Worm (Caenorhabditis elegans): Measurements from ENCODE around the gene lys-2.

Gene lys-2

ce11 chrV:10248255-10248979, 32.9 kb downstream of the lys-2 start, which contains the start of gene akt-1:
Gene akt-1 (plus strand): TSS chrV:10248905.
- no peak for TF ChIP-seq hlh-6 (tag; optimal IDR thresholded peaks at IDR 0.05)

- TF ChIP-seq ahr-1 (tag; optimal IDR thresholded peaks at IDR 0.05) (no peak), unc-55 (GFP tag; optimal IDR thresholded peaks at IDR 0.05) (no peak), dmd-4 (tag; optimal IDR thresholded peaks at IDR 0.05; ENCODE audit: borderline replicate concordance) (no peak), nhr-11 (tag; optimal IDR thresholded peaks at IDR 0.05) (no peak), C08G9.2 (tag; optimal IDR thresholded peaks at IDR 0.05) (no peak), che-1 (tag; optimal IDR thresholded peaks at IDR 0.05) (no peak), ceh-9 (tag; optimal IDR thresholded peaks at IDR 0.05) (no peak), hlh-13 (GFP tag; optimal IDR thresholded peaks at IDR 0.05) (no peak), ceh-31 (tag; optimal IDR thresholded peaks at IDR 0.05) (no peak), tbx-7 (tag; optimal IDR thresholded peaks at IDR 0.05) (no peak), F13H6.1 (tag; optimal IDR thresholded peaks at IDR 0.05) (no peak), pat-9 (tag; optimal IDR thresholded peaks at IDR 0.05) (no peak), pha-4 (tag; optimal IDR thresholded peaks at IDR 0.05) (no peak), zip-5 (tag; optimal IDR thresholded peaks at IDR 0.05) (no peak), pros-1 (tag; optimal IDR thresholded peaks at IDR 0.05) (no peak)
Observed at ce11 chrV:10247673-10248239, 33.5 kb downstream of the lys-2 start.

- TF ChIP-seq zip-5 (tag; optimal IDR thresholded peaks at IDR 0.05), result no peak
- no peak for TF ChIP-seq pha-2 (tag; optimal IDR thresholded peaks at IDR 0.05)
- no peak for TF ChIP-seq ceh-45 (GFP tag; IDR thresholded peaks at IDR 0.05)
- no peak for TF ChIP-seq syd-9 (tag; optimal IDR thresholded peaks at IDR 0.05)
- no peak for TF ChIP-seq hlh-8 (tag; optimal IDR thresholded peaks at IDR 0.05)
- TF ChIP-seq K02D7.2 (tag; optimal IDR thresholded peaks at IDR 0.05), result no peak
- TF ChIP-seq hlh-15 (tag; optimal IDR thresholded peaks at IDR 0.05), result no peak
- TF ChIP-seq ceh-6 (GFP tag; optimal IDR thresholded peaks at IDR 0.05), result no peak
- TF ChIP-seq T23F11.4 (GFP tag; optimal IDR thresholded peaks at IDR 0.05), result no peak
- no peak for TF ChIP-seq unc-55 (GFP tag; optimal IDR thresholded peaks at IDR 0.05)
- TF ChIP-seq fax-1 (tag; optimal IDR thresholded peaks at IDR 0.05), result no peak
- TF ChIP-seq ama-1 (optimal IDR thresholded peaks at IDR 0.05), result no peak
- TF ChIP-seq Y22D7AL.16 (tag; optimal IDR thresholded peaks at IDR 0.05), result no peak
- TF ChIP-seq unc-86 (tag; optimal IDR thresholded peaks at IDR 0.05), result no peak
- no peak for TF ChIP-seq npax-4 (tag; optimal IDR thresholded peaks at IDR 0.05)
- no peak for TF ChIP-seq F13H6.1 (tag; optimal IDR thresholded peaks at IDR 0.05)
- no peak for TF ChIP-seq ref-2 (tag; optimal IDR thresholded peaks at IDR 0.05)
- TF ChIP-seq fkh-6 (tag; optimal IDR thresholded peaks at IDR 0.05), result no peak
- no peak for TF ChIP-seq ahr-1 (tag; optimal IDR thresholded peaks at IDR 0.05)
- TF ChIP-seq pax-1 (tag; optimal IDR thresholded peaks at IDR 0.05), result no peak
Observed at ce11 chrV:10246967-10247366, 34.3 kb downstream of the lys-2 start.

ce11 chrV:10246443-10246885, 34.8 kb downstream of the lys-2 start:
- TF ChIP-seq unc-42 (tag; optimal IDR thresholded peaks at IDR 0.05) (peak; percentile 17), rnt-1 (tag; optimal IDR thresholded peaks at IDR 0.05) (no peak), hlh-30 (tag; optimal IDR thresholded peaks at IDR 0.05; ENCODE audit: insufficient read depth) (peak; percentile 2)

ce11 chrV:10245615-10246014, 35.7 kb downstream of the lys-2 start:
- TF ChIP-seq hlh-13 (GFP tag; optimal IDR thresholded peaks at IDR 0.05) (no peak), eyg-1 (tag; optimal IDR thresholded peaks at IDR 0.05) (no peak), ceh-2 (tag; optimal IDR thresholded peaks at IDR 0.05) (no peak), pha-2 (tag; optimal IDR thresholded peaks at IDR 0.05) (no peak), ceh-45 (GFP tag; IDR thresholded peaks at IDR 0.05) (no peak), unc-86 (tag; optimal IDR thresholded peaks at IDR 0.05) (no peak), fkh-6 (tag; optimal IDR thresholded peaks at IDR 0.05) (no peak), ceh-48 (tag; optimal IDR thresholded peaks at IDR 0.05) (no peak), C38D4.7 (GFP tag; optimal IDR thresholded peaks at IDR 0.05) (no peak), hlh-15 (tag; optimal IDR thresholded peaks at IDR 0.05) (no peak), pha-4 (tag; optimal IDR thresholded peaks at IDR 0.05) (no peak), ceh-6 (GFP tag; optimal IDR thresholded peaks at IDR 0.05) (no peak), syd-9 (tag; optimal IDR thresholded peaks at IDR 0.05) (no peak), ceh-22 (tag; optimal IDR thresholded peaks at IDR 0.05) (no peak), nhr-11 (tag; optimal IDR thresholded peaks at IDR 0.05) (no peak)

Data from whole organism, late embryonic.